Worm (Caenorhabditis elegans): ENCODE results near the gene K06A4.7.

Gene K06A4.7

ce11 chrV:9503152-9503817 is 12.0 kb upstream of the K06A4.7 start (continued):
- TF ChIP-seq hrde-1 (tag; optimal IDR thresholded peaks at IDR 0.05; ENCODE audit: borderline replicate concordance) (peak; percentile 13), let-526 (GFP tag; IDR thresholded peaks at IDR 0.05) (peak; percentile 74; the same call in 1 of the 2 replicates), dpff-1 (tag; optimal IDR thresholded peaks at IDR 0.05) (no peak), lsl-1 (GFP tag; optimal IDR thresholded peaks at IDR 0.05) (peak; percentile 16), somi-1 (GFP tag; optimal IDR thresholded peaks at IDR 0.05) (peak; percentile 40), madf-3 (GFP tag; IDR thresholded peaks at IDR 0.05) (no peak), F49E8.2 (tag; optimal IDR thresholded peaks at IDR 0.05; ENCODE audit: insufficient read depth) (no peak), madf-10 (tag; optimal IDR thresholded peaks at IDR 0.05) (peak; percentile 41), mxl-1 (tag; optimal IDR thresholded peaks at IDR 0.05) (peak; percentile 30), gei-17 (GFP tag; optimal IDR thresholded peaks at IDR 0.05) (peak; percentile 24), ztf-25 (GFP tag; IDR thresholded peaks at IDR 0.05) (0 out of 2 replicates have a peak, but pooled peaks have one; percentile 22), mes-4 (tag; optimal IDR thresholded peaks at IDR 0.05) (peak; percentile 47), cebp-2 (GFP tag; IDR thresholded peaks at IDR 0.05) (peak; percentile 83; the same call in 1 of the 2 replicates), hsf-1 (GFP tag; IDR thresholded peaks at IDR 0.05) (peak; percentile 61; the same call in 1 of the 2 replicates), ztf-3 (GFP tag; optimal IDR thresholded peaks at IDR 0.05) (peak; percentile 36), sptf-2 (GFP tag; optimal IDR thresholded peaks at IDR 0.05) (peak; percentile 47), lsy-27 (tag; optimal IDR thresholded peaks at IDR 0.05; ENCODE audit: borderline replicate concordance, insufficient read depth) (peak; percentile 12), unc-130 (GFP tag; optimal IDR thresholded peaks at IDR 0.05) (no peak), B0336.3 (GFP tag; IDR thresholded peaks at IDR 0.05) (no peak; the same call in none of the 2 replicates), ama-1 (optimal IDR thresholded peaks at IDR 0.05) (no peak), ama-1 (GFP tag; optimal IDR thresholded peaks at IDR 0.05) (peak in 1 of 2 experiments; percentile 85), F39B2.1 (GFP tag; IDR thresholded peaks at IDR 0.05) (no peak), him-1 (tag; optimal IDR thresholded peaks at IDR 0.05) (peak; percentile 88), ztf-22 (GFP tag; optimal IDR thresholded peaks at IDR 0.05) (no peak), dox-1 (GFP tag; IDR thresholded peaks at IDR 0.05) (peak; percentile 80), lin-54 (GFP tag; optimal IDR thresholded peaks at IDR 0.05) (no peak), hmg-20 (GFP tag; IDR thresholded peaks at IDR 0.05) (peak; percentile 72; the same call in 1 of the 2 replicates), F10E7.11 (tag; optimal IDR thresholded peaks at IDR 0.05) (no peak), lag-1 (GFP tag; IDR thresholded peaks at IDR 0.05) (no peak), tbx-9 (tag; optimal IDR thresholded peaks at IDR 0.05; ENCODE audit: borderline replicate concordance) (no peak), F37B4.10 (GFP tag; IDR thresholded peaks at IDR 0.05) (no peak), akir-1 (GFP tag; optimal IDR thresholded peaks at IDR 0.05) (no peak), bed-1 (GFP tag; IDR thresholded peaks at IDR 0.05) (peak; percentile 64; the same call in 1 of the 2 replicates), rpc-1 (optimal IDR thresholded peaks at IDR 0.05) (peak; percentile 81), rpc-1 (tag; optimal IDR thresholded peaks at IDR 0.05) (peak; percentile 74), tlf-1 (GFP tag; optimal IDR thresholded peaks at IDR 0.05) (no peak), nhr-27 (tag; optimal IDR thresholded peaks at IDR 0.05) (peak; percentile 52), snpc-3.4 (tag; optimal IDR thresholded peaks at IDR 0.05) (peak; percentile 73), pha-4 (tag; optimal IDR thresholded peaks at IDR 0.05) (no peak), F23B12.7 (tag; optimal IDR thresholded peaks at IDR 0.05; ENCODE audit: insufficient read depth) (no peak), xnd-1 (tag; optimal IDR thresholded peaks at IDR 0.05) (no peak), zfh-2 (GFP tag; conservative IDR thresholded peaks at IDR 0.05) (no peak), Y53G8AR.9 (GFP tag; conservative IDR thresholded peaks at IDR 0.05) (no peak), Y53F4B.3 (GFP tag; IDR thresholded peaks at IDR 0.05) (no peak), cebp-1 (GFP tag; IDR thresholded peaks at IDR 0.05) (no peak), cebp-1 (tag; optimal IDR thresholded peaks at IDR 0.05) (no peak), nfyb-1 (GFP tag; IDR thresholded peaks at IDR 0.05) (peak; percentile 89), F52B5.7 (tag; optimal IDR thresholded peaks at IDR 0.05) (peak; percentile 43)

Measured in whole organism, young adult.